Worm (Caenorhabditis elegans): ENCODE measurements around the gene nhr-199.

- TF ChIP-seq ham-2 (GFP tag; optimal IDR thresholded peaks at IDR 0.05) = no peak
- no peak for TF ChIP-seq ztf-11 (tag; optimal IDR thresholded peaks at IDR 0.05)
- no peak for TF ChIP-seq drap-1 (GFP tag; optimal IDR thresholded peaks at IDR 0.05)
- TF ChIP-seq blmp-1 (tag; optimal IDR thresholded peaks at IDR 0.05) = no peak
- no peak for TF ChIP-seq nhr-12 (tag; optimal IDR thresholded peaks at IDR 0.05)
- TF ChIP-seq pha-4 (tag; optimal IDR thresholded peaks at IDR 0.05) = no peak
- TF ChIP-seq mls-2 (tag; optimal IDR thresholded peaks at IDR 0.05) = no peak
- TF ChIP-seq lsy-2 (tag; optimal IDR thresholded peaks at IDR 0.05) = no peak
- no peak for TF ChIP-seq lin-13 (tag; optimal IDR thresholded peaks at IDR 0.05)
- no peak for TF ChIP-seq mep-1 (tag; optimal IDR thresholded peaks at IDR 0.05)
Observed at ce11 chrV:15666718-15667117, 33.0 kb downstream of the nhr-199 start.

All from whole organism, mixed stage, embryonic.